Worm (Caenorhabditis elegans): ENCODE data around the gene F31F4.11.

DNA sequence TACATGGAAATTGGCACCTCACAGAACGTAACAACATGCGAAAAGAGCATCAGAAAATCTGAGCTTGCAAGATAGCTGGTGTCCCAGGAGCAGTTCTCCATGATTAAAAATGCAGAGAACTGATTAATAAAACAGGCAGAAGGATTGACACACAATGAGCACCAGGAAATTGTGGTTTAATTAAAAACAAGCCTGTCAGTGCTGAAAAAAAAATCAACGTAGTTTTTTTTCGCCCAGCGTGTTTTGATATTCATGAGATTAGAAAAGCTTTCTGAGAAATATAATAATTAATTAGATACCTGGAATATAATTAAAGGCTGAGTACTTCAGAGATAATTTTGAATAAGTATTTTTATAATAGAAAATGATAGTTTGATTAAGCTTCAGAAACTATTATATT is 6.6 kb downstream of the F31F4.11 start, which contains the start of gene srh-246:
- TF ChIP-seq ama-1 (optimal IDR thresholded peaks at IDR 0.05) (no peak), ceh-13 (GFP tag; optimal IDR thresholded peaks at IDR 0.05) (no peak), sea-1 (GFP tag; conservative IDR thresholded peaks at IDR 0.05) (no peak), tbx-37 (GFP tag; conservative IDR thresholded peaks at IDR 0.05) (no peak), scrt-1 (GFP tag; IDR thresholded peaks at IDR 0.05) (no peak), tbx-11 (GFP tag; IDR thresholded peaks at IDR 0.05) (no peak), ets-7 (tag; optimal IDR thresholded peaks at IDR 0.05) (no peak), hmbx-1 (tag; optimal IDR thresholded peaks at IDR 0.05) (no peak), flt-1 (GFP tag; IDR thresholded peaks at IDR 0.05) (no peak)
